Worm (Caenorhabditis elegans): ENCODE data around the gene srx-5.

- no peak for TF ChIP-seq pqm-1 (tag; optimal IDR thresholded peaks at IDR 0.05)
- TF ChIP-seq tbx-2 (tag; optimal IDR thresholded peaks at IDR 0.05): no peak
- no peak for TF ChIP-seq pag-3 (tag; optimal IDR thresholded peaks at IDR 0.05; ENCODE audit: borderline replicate concordance)
- no peak for TF ChIP-seq odd-2 (tag; optimal IDR thresholded peaks at IDR 0.05)
- no peak for TF ChIP-seq madf-2 (tag; optimal IDR thresholded peaks at IDR 0.05)
- no peak for TF ChIP-seq fax-1 (tag; optimal IDR thresholded peaks at IDR 0.05)
- no peak for TF ChIP-seq ets-4 (tag; optimal IDR thresholded peaks at IDR 0.05)
Observed at ce11 chrV:712882-713281, 13.0 kb downstream of the srx-5 start, which contains the start of gene cyp-33C11.
